Worm (Caenorhabditis elegans): ENCODE data around the gene cyn-3.
A peak's percentile ranks its signal among the peaks of the same experiment; 100 is the strongest.

cyn-3 gene

ce11 chrV:15184097-15185040, 5.4 kb upstream of the cyn-3 start, which contains the start of gene Y75B12B.1 (continued):
- TF ChIP-seq snpc-1.3 (tag; optimal IDR thresholded peaks at IDR 0.05; ENCODE audit: insufficient read depth): peak; percentile 34
- TF ChIP-seq die-1 (tag; optimal IDR thresholded peaks at IDR 0.05): no peak
- TF ChIP-seq athp-1 (tag; optimal IDR thresholded peaks at IDR 0.05): peak; percentile 94
- TF ChIP-seq F49E8.2 (tag; optimal IDR thresholded peaks at IDR 0.05; ENCODE audit: insufficient read depth): peak; percentile 71
- TF ChIP-seq hlh-12 (tag; optimal IDR thresholded peaks at IDR 0.05): no peak
- TF ChIP-seq ztf-28 (GFP tag; IDR thresholded peaks at IDR 0.05): 0 out of 2 replicates have a peak, but pooled peaks have one; percentile 57
- TF ChIP-seq Y67H2A.10 (GFP tag; conservative IDR thresholded peaks at IDR 0.05): no peak
- TF ChIP-seq cebp-2 (GFP tag; IDR thresholded peaks at IDR 0.05): no peak
- TF ChIP-seq tbp1 (GFP tag; optimal IDR thresholded peaks at IDR 0.05): peak; percentile 61
- TF ChIP-seq ztf-22 (GFP tag; optimal IDR thresholded peaks at IDR 0.05): no peak
- no peak for TF ChIP-seq Y95B8A.8 (GFP tag; IDR thresholded peaks at IDR 0.05)
- TF ChIP-seq rcor-1 (GFP tag; IDR thresholded peaks at IDR 0.05): peak; percentile 46
- no peak for TF ChIP-seq egrh-3 (GFP tag; IDR thresholded peaks at IDR 0.05)
- TF ChIP-seq xnd-1 (tag; optimal IDR thresholded peaks at IDR 0.05): peak; percentile 95
- TF ChIP-seq dpl-1 (GFP tag; optimal IDR thresholded peaks at IDR 0.05): peak; percentile 67
- peak; percentile 2 for TF ChIP-seq unc-130 (GFP tag; optimal IDR thresholded peaks at IDR 0.05)
- no peak for TF ChIP-seq nhr-90 (tag; optimal IDR thresholded peaks at IDR 0.05)
- TF ChIP-seq ceh-79 (tag; optimal IDR thresholded peaks at IDR 0.05): no peak
- peak; percentile 84 for TF ChIP-seq B0336.3 (GFP tag; IDR thresholded peaks at IDR 0.05)
- peak; percentile 77 for TF ChIP-seq tlf-1 (GFP tag; optimal IDR thresholded peaks at IDR 0.05)
- no peak; the same call in 1 of the 2 replicates for TF ChIP-seq B0019.2 (GFP tag; conservative IDR thresholded peaks at IDR 0.05)
- TF ChIP-seq dox-1 (GFP tag; IDR thresholded peaks at IDR 0.05): peak; percentile 68
- TF ChIP-seq F33H1.4 (GFP tag; IDR thresholded peaks at IDR 0.05): peak; percentile 67
- TF ChIP-seq let-526 (GFP tag; IDR thresholded peaks at IDR 0.05): no peak
- TF ChIP-seq mcd-1 (GFP tag; IDR thresholded peaks at IDR 0.05): peak; percentile 78
- no peak for TF ChIP-seq let-607 (tag; optimal IDR thresholded peaks at IDR 0.05)

ce11 chrV:15186259-15186927, 3.3 kb upstream of the cyn-3 start, which contains the start of gene Y75B12B.3:
Gene Y75B12B.3 (minus strand): TSS chrV:15186279.
- TF ChIP-seq mcd-1 (GFP tag; IDR thresholded peaks at IDR 0.05) (peak; percentile 51), F39B2.1 (GFP tag; IDR thresholded peaks at IDR 0.05) (peak; percentile 27; the same call in 1 of the 2 replicates), snpc-1.1 (tag; optimal IDR thresholded peaks at IDR 0.05; ENCODE audit: insufficient read depth) (no peak), snpc-1.3 (tag; optimal IDR thresholded peaks at IDR 0.05; ENCODE audit: insufficient read depth) (peak; percentile 43), xnd-1 (tag; optimal IDR thresholded peaks at IDR 0.05) (peak; percentile 11), snpc-3.4 (tag; optimal IDR thresholded peaks at IDR 0.05) (peak; percentile 24), ama-1 (optimal IDR thresholded peaks at IDR 0.05) (peak; percentile 73), ama-1 (GFP tag; optimal IDR thresholded peaks at IDR 0.05) (peak in 1 of 2 experiments; percentile 9), ceh-91 (GFP tag; IDR thresholded peaks at IDR 0.05) (no peak), egrh-3 (GFP tag; IDR thresholded peaks at IDR 0.05) (peak; percentile 18; the same call in 1 of the 2 replicates), madf-8 (GFP tag; conservative IDR thresholded peaks at IDR 0.05) (peak; percentile 10; the same call in 1 of the 2 replicates), F49E8.2 (tag; optimal IDR thresholded peaks at IDR 0.05; ENCODE audit: insufficient read depth) (peak; percentile 84), lin-26 (GFP tag; IDR thresholded peaks at IDR 0.05) (peak; percentile 77), rcor-1 (GFP tag; IDR thresholded peaks at IDR 0.05) (peak; percentile 5; the same call in 1 of the 2 replicates), madf-3 (GFP tag; IDR thresholded peaks at IDR 0.05) (0 out of 2 replicates have a peak, but pooled peaks have one; percentile 3), nfya-2 (GFP tag; IDR thresholded peaks at IDR 0.05) (no peak), ztf-18 (tag; optimal IDR thresholded peaks at IDR 0.05) (peak; percentile 54), nfyb-1 (GFP tag; IDR thresholded peaks at IDR 0.05) (0 out of 2 replicates have a peak, but pooled peaks have one; percentile 9), T26A5.8 (tag; optimal IDR thresholded peaks at IDR 0.05) (peak; percentile 24), Y56A3A.18 (GFP tag; IDR thresholded peaks at IDR 0.05) (peak; percentile 41; the same call in 1 of the 2 replicates), attf-5 (GFP tag; optimal IDR thresholded peaks at IDR 0.05) (peak; percentile 48), ztf-25 (GFP tag; IDR thresholded peaks at IDR 0.05) (0 out of 2 replicates have a peak, but pooled peaks have one; percentile 56), F55B11.4 (tag; optimal IDR thresholded peaks at IDR 0.05; ENCODE audit: borderline replicate concordance, insufficient read depth) (no peak), B0336.3 (GFP tag; IDR thresholded peaks at IDR 0.05) (peak; percentile 81)

Data from whole organism, young adult.